Fruit fly (Drosophila melanogaster) whole organism, prepupa: ENCODE data around the gene Herp.

Experiments
- Blimp-1 ChIP-seq: fragments of 200-800 bp; sonication (Bioruptor generic); optimal IDR thresholded peaks from 3 replicates; lab custom pipeline; 2017; ENCODE audit warnings: missing biosample characterization, missing genetic modification characterization, mild to moderate bottlenecking, moderate library complexity, missing genetic modification reagents
- CG3032 ChIP-seq: fragments of 200-800 bp; optimal IDR thresholded peaks from 2 replicates; lab custom pipeline; 2019; ENCODE audit warnings: missing biosample characterization, mild to moderate bottlenecking, missing genetic modification characterization, moderate library complexity

DNA sequence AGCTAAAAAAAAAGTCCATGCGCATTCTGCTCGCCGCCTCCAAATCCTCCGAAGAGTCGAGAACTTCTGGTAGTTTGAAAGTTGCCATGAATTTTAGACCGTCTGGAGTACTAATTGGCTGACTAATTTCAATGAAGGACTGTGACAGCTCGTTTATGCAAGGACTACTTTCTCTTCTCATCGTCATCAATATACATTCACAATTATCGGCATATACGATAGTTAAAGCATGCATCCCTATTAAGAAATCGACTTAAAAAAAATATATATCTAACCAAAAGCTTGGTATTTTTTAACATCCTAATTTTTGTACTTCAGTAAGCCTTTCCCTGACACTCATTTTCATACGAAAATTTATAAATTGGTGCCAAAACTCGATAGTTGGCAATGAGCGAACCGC, 40.3 kb upstream of the Herp start, which contains the start of gene CG14537:
- no peak for TF ChIP-seq CG3032 (tag; lab: Kevin White, UChicago)
- TF ChIP-seq Blimp-1 (GFP tag; lab: Kevin White, UChicago): no peak
